Worm (Caenorhabditis elegans) whole organism, L2 larva: Measurements from ENCODE around the gene F25H9.2.

Source experiments
- aly-2 ChIP-seq: fragments of 150-350 bp; optimal IDR thresholded peaks from 2 replicates; lab custom pipeline; 2014; ENCODE audit warnings: missing biosample characterization, missing genetic modification characterization
- blmp-1 ChIP-seq: sonication (generic microtip); optimal IDR thresholded peaks from 2 replicates; lab custom pipeline; 2017; ENCODE audit warnings: missing genetic modification characterization, mild to moderate bottlenecking, missing compliant biosample characterization, antibody characterized with exemption, moderate library complexity; ENCODE audit not compliant: insufficient read depth
- ceh-82 ChIP-seq: fragments of 150-350 bp; optimal IDR thresholded peaks from 2 replicates; lab custom pipeline; 2014; ENCODE audit warnings: missing biosample characterization, missing genetic modification characterization
- snpc-4 ChIP-seq: fragments of 150-350 bp; optimal IDR thresholded peaks from 2 replicates; lab custom pipeline; 2014; ENCODE audit warnings: missing biosample characterization, missing genetic modification characterization
- unc-55 ChIP-seq: fragments of 150-350 bp; sonication (generic microtip); optimal IDR thresholded peaks from 3 replicates; lab custom pipeline; 2014; ENCODE audit warnings: missing biosample characterization, missing genetic modification reagents, missing genetic modification characterization

DNA sequence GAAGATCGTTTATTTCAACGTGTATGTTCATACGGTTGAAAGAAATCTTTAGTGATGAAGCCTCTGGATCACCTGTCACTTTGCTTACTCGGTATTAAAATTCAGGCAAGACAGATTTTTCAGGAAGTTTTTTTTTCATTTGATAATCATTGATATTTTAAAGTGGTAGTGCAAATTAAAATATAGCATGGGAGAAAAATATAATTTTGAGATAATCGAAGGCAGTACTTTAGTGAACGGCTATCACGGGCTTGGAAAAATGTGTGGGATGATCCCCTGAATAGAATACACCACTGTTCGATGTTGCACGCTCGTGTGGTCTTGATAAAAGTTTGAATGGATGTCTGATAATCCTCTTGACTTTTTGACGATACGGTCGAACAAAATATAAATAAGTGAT is 30.5 kb upstream of the F25H9.2 start:
- TF ChIP-seq unc-55 (GFP tag; lab: Kevin White, UChicago) (no peak), blmp-1 (no peak), ceh-82 (tag; lab: Kevin White, UChicago) (no peak), aly-2 (tag; lab: Kevin White, UChicago) (no peak), snpc-4 (no peak)
